Worm (Caenorhabditis elegans) whole organism, L4/young adult: ENCODE results near the gene try-8.
"Not testable (repeated sequence)": the region's sequence is repeated elsewhere in the genome, so short reads cannot be mapped to it uniquely, and the experiment has no call there.

Experiments
- W03F9.2 ChIP-seq: fragments of 150-350 bp; optimal IDR thresholded peaks from 2 replicates; lab custom pipeline; 2014; ENCODE audit warnings: missing biosample characterization, missing genetic modification characterization
- dao-5 ChIP-seq: sonication (generic microtip); optimal IDR thresholded peaks from 2 replicates; lab custom pipeline; 2016; ENCODE audit warnings: missing genotype, missing genetic modification characterization, moderate library complexity, missing compliant biosample characterization
- him-1 ChIP-seq: sonication (generic microtip); optimal IDR thresholded peaks from 2 replicates; lab custom pipeline; 2016; ENCODE audit warnings: missing genotype, missing genetic modification reagents, missing genetic modification characterization, missing compliant biosample characterization

Gene try-8

DNA sequence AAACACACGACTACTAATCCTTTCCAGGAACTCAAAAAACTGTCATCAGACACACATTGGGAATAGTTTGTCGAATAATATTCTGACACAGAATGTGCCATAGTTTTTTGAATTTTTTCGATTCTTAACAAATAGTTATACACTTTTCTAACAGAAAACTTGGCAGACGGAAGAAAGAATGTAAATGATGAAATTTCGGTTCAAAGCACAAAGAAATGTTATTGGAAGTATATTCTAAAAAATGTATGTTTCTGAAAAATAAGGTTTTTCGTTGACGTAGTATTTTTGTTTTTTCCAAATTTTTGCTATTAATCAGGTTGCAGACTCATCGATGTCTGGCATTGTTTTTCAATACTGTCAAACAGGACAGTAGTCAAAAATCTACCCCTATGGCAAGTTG, 6.8 kb upstream of the try-8 start, which contains the start of gene srh-92:
srh-92 (minus strand) TSS at position 101 of the 400 bp plus-strand sequence.
- TF ChIP-seq him-1 (tag; lab: Kevin White, UChicago) (no peak), dao-5 (tag; lab: Kevin White, UChicago) (no peak), W03F9.2 (tag; lab: Kevin White, UChicago) (no peak)

- TF ChIP-seq W03F9.2 (tag; lab: Kevin White, UChicago) (no peak), dao-5 (tag; lab: Kevin White, UChicago) (no peak), him-1 (tag; lab: Kevin White, UChicago) (no peak)
These were observed 872 bp upstream of the try-8 start, which contains the start of gene F25E5.2 for ce11 chrV:7455008-7455407. Gene F25E5.2 (plus strand): TSS chrV:7455308.

DNA sequence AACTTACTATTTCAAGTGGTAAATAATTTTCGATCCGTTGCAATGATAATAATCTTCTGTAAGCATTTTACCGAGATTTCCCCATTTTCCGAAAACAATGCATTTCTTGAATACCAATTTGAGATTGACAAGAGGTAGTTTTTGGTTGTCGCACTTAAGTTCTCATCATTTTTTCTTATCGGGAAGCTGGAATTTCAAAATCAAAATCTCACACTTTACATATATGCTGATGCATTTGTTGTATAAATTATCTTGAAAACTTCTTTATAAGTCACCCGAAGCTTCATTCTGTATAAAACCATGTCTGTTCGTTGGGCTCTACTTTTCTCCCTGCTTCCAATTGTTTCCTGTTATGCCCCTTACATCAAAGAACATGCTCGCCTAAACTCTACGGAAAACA, 2.7 kb downstream of the try-8 start, which contains the start of gene try-11:
try-11 (plus strand) TSS at position 301 of the 400 bp plus-strand sequence.
- TF ChIP-seq dao-5 (tag; lab: Kevin White, UChicago) (no peak), him-1 (tag; lab: Kevin White, UChicago) (no peak), W03F9.2 (tag; lab: Kevin White, UChicago) (no peak)

DNA sequence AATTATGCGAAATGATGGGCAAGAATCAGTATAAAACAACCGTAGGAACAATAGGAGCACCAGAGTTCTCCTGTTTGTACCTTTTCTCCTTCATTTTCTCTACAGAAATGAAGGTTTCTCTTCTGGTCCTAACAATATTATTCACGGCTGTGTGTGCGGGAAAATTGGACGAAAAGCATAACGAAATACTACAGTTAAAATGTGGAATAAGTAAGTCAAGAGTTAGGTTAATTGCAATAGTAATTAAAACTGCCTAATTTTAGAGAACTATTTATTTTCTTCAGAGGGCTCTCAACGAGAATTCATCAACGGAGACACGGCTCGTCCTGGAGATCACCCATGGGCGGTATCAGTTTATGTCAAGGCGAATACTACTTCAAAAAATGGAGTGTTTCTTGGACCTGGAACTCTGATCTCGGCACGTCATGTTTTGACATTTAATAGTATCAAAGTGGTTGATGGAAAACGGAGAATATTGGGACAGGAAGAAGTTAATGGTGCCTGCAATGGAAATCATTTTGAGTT, 4.8 kb downstream of the try-8 start, which contains the start of gene try-12:
try-12 (plus strand) TSS at position 51 of the 525 bp plus-strand sequence.
- TF ChIP-seq W03F9.2 (tag; lab: Kevin White, UChicago): no peak
- no peak for TF ChIP-seq him-1 (tag; lab: Kevin White, UChicago)
- no peak for TF ChIP-seq dao-5 (tag; lab: Kevin White, UChicago)

ce11 chrV:7446965-7447364, 7.2 kb downstream of the try-8 start, which contains the start of gene F25E5.5:
Gene F25E5.5 (plus strand): TSS chrV:7447265.
- TF ChIP-seq him-1 (tag; lab: Kevin White, UChicago): no peak
- no peak for TF ChIP-seq dao-5 (tag; lab: Kevin White, UChicago)
- no peak for TF ChIP-seq W03F9.2 (tag; lab: Kevin White, UChicago)

ce11 chrV:7444331-7444730, 9.8 kb downstream of the try-8 start, which contains the start of gene nhr-141:
Gene nhr-141 (plus strand): TSS chrV:7444661.
- TF ChIP-seq W03F9.2, dao-5, him-1 (tag; lab: Kevin White, UChicago): not testable (repeated sequence)

DNA sequence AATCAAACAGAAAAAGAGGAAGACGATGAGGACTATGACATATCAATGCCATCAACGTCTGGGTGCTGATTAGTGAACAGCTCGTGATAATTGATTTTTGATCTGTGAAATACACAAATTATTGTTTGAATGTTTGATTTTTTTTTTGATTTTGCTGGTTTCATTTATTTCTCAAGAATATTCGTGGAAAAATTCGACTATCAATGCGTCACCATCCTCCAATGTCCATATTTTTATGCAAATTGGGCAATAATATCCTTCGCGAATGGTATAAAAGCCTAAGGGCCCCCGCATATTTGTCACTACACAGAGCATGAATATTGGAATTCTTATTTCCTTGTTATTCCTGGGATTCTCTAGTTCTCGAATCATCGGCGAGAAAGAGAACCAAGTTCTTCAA, 14.3 kb downstream of the try-8 start, which contains the start of gene try-13:
try-13 (plus strand) TSS at position 301 of the 400 bp plus-strand sequence.
- TF ChIP-seq him-1 (tag; lab: Kevin White, UChicago) (no peak), W03F9.2 (tag; lab: Kevin White, UChicago) (no peak), dao-5 (tag; lab: Kevin White, UChicago) (no peak)

- TF ChIP-seq dao-5 (tag; lab: Kevin White, UChicago) (no peak), him-1 (tag; lab: Kevin White, UChicago) (no peak), W03F9.2 (tag; lab: Kevin White, UChicago) (no peak)
These were observed 16.2 kb downstream of the try-8 start, which contains the start of gene F25E5.16 for ce11 chrV:7437985-7438384. Gene F25E5.16 (plus strand): TSS chrV:7438285.

- TF ChIP-seq W03F9.2 (tag; lab: Kevin White, UChicago) (no peak), dao-5 (tag; lab: Kevin White, UChicago) (no peak), him-1 (tag; lab: Kevin White, UChicago) (no peak)
These were observed 16.6 kb downstream of the try-8 start, which contains the start of gene F25E5.9 for ce11 chrV:7437538-7437937. Gene F25E5.9 (minus strand): TSS chrV:7437919.

- TF ChIP-seq him-1 (tag; lab: Kevin White, UChicago) (no peak), dao-5 (tag; lab: Kevin White, UChicago) (no peak), W03F9.2 (tag; lab: Kevin White, UChicago) (no peak)
These were observed 17.2 kb downstream of the try-8 start for ce11 chrV:7436911-7437310.

- no peak for TF ChIP-seq W03F9.2 (tag; lab: Kevin White, UChicago)
- no peak for TF ChIP-seq him-1 (tag; lab: Kevin White, UChicago)
- no peak for TF ChIP-seq dao-5 (tag; lab: Kevin White, UChicago)
These were observed 17.6 kb downstream of the try-8 start for ce11 chrV:7436509-7436908.

DNA sequence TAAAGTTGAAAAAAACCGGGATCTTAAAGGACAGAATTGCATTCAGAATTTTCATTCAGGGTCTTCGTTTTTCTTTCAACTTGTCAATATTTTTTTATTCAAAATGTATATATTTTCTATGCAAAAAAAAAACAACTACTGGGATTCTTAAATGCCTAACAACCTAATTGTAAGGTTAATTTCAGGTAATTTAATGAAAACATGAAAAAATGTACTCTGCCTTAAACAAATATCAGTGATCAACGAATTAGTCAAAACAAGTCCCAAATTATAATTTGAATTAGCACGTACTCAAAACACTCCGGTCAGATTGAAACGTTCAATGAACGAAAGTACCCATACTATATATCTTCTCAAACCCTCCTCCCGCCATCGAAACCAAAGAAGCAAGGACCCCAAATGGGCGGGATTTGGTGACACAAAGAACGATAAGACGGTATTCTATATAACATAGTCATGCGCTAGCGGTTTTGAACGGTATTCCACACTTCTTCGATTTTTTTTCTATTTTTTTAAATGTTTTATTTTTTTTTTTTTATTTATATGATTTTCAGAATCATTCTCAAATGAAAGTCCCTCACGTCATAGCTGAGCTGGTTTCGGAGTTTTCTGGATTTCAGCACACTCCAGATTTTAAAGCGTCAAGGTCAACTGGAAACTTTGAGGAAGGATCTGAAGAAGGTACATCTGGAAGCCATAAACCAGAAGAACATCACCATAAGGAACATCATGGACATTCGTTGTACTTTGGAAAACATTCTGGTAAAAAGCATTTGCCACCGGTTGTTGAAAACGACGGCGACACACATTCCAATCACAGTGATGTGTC, 18.5 kb downstream of the try-8 start, which contains the start of the genes ddo-2 and F25E5.8:
ddo-2 (minus strand) TSS at position 330 of the 829 bp plus-strand sequence.
F25E5.8 (plus strand) TSS at position 555 of the 829 bp plus-strand sequence.
- TF ChIP-seq dao-5 (tag; lab: Kevin White, UChicago) (no peak), him-1 (tag; lab: Kevin White, UChicago) (no peak), W03F9.2 (tag; lab: Kevin White, UChicago) (no peak)
